Worm (Caenorhabditis elegans) whole organism, L4 larva: ENCODE data around the gene anmt-1.

Experiments used
- T20F7.1 ChIP-seq: fragments of 200-800 bp; sonication (Bioruptor generic); optimal IDR thresholded peaks from 2 replicates; lab custom pipeline; 2018; ENCODE audit warnings: mild to moderate bottlenecking, missing genetic modification characterization, missing compliant biosample characterization
- daf-19 ChIP-seq: fragments of 200-800 bp; sonication (Bioruptor generic); conservative IDR thresholded peaks from 2 replicates; pipeline ENCODE4 v1.3.6; 2022; ENCODE audit warnings: missing genetic modification characterization, missing compliant biosample characterization
- dve-1 ChIP-seq: sonication (generic microtip); optimal IDR thresholded peaks from 2 replicates; lab custom pipeline; 2017; ENCODE audit warnings: antibody characterized with exemption, mild to moderate bottlenecking, missing genetic modification characterization, missing compliant biosample characterization; ENCODE audit not compliant: insufficient read depth
- lin-39 ChIP-seq: fragments of 150-350 bp; optimal IDR thresholded peaks from 2 replicates; lab custom pipeline; 2014; ENCODE audit warnings: missing biosample characterization, missing genetic modification reagents, missing genetic modification characterization
- lsy-2 ChIP-seq, 2 experiments: fragments of 150-350 bp in 1 of 2; sonication (generic microtip) in 1 of 2; optimal IDR thresholded peaks; 2 replicates each; lab custom pipeline; 2014 to 2017; ENCODE audit warnings: missing biosample characterization in 2 of 2, missing genetic modification characterization in 2 of 2
- nhr-11 ChIP-seq: fragments of 150-350 bp; optimal IDR thresholded peaks from 2 replicates; lab custom pipeline; 2014; ENCODE audit warnings: missing biosample characterization, missing genetic modification characterization
- nhr-25 ChIP-seq: sonication (generic microtip); optimal IDR thresholded peaks from 2 replicates; lab custom pipeline; 2017; ENCODE audit warnings: missing genetic modification characterization, mild to moderate bottlenecking, missing compliant biosample characterization, antibody characterized with exemption, moderate library complexity, borderline replicate concordance; ENCODE audit not compliant: insufficient read depth

DNA sequence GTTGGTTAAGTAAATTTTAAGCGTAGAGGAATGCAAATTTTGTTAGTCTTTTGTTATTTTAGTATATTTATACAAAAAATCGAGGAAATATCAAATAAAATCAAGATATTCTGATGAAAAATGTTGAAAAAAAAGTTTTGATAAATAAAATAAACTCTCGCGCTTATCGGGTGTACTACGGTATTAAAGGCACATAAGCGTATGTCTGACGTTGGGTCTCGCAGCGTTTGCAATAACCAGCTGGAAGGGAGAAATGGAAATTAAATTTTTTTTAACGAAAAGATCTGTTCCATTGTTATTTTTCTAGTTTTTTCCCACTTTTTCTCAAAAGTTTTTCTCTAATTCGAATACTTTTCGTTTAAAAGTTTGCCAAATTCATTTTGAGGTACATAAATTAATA is 4.5 kb downstream of the anmt-1 start:
- TF ChIP-seq lin-39 (tag; lab: Kevin White, UChicago) (no peak), lsy-2 (tag; optimal IDR thresholded peaks at IDR 0.05; lab: Kevin White, UChicago) (no peak), nhr-11 (tag; lab: Kevin White, UChicago) (no peak), T20F7.1 (GFP tag; lab: Kevin White, UChicago) (no peak), nhr-25 (tag; lab: Kevin White, UChicago) (no peak), daf-19 (GFP tag; lab: Robert Waterston, UW) (no peak), dve-1 (tag; lab: Kevin White, UChicago) (no peak)
